Worm (Caenorhabditis elegans) whole organism, late embryonic: ENCODE measurements around the gene ckc-1.

Source experiments
- fkh-10 ChIP-seq: fragments of 150-350 bp; optimal IDR thresholded peaks from 2 replicates; lab custom pipeline; 2014; ENCODE audit warnings: missing biosample characterization, missing genetic modification reagents, missing genetic modification characterization
- nfya-1 ChIP-seq: sonication (generic microtip); optimal IDR thresholded peaks from 2 replicates; lab custom pipeline; 2017; ENCODE audit warnings: missing genetic modification characterization, mild to moderate bottlenecking, missing compliant biosample characterization, antibody characterized with exemption, moderate library complexity
- pax-1 ChIP-seq: fragments of 150-350 bp; optimal IDR thresholded peaks from 2 replicates; lab custom pipeline; 2014; ENCODE audit warnings: missing biosample characterization, missing genetic modification characterization
- ref-2 ChIP-seq: sonication (generic microtip); optimal IDR thresholded peaks from 2 replicates; lab custom pipeline; 2016; ENCODE audit warnings: missing genetic modification characterization, missing compliant biosample characterization

DNA sequence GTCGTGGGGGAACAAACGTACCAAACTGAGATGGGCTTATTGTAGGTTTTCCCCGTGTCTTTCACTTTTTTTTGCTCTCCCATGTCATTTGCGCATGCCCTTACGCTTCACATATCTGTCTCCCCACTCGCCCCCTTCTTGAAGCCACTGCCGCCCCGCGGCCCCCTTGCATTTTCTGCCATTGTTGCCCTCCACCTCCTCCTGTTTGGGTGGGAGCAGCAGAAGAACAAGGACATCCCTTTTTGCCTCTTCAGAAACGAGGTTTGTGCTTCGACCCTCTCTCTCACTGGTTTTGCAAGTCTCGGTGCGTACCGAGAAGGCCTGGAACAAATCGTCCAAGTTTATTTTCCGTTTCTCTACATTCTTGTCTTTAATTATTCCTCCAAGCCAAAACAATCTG, 22.3 kb upstream of the ckc-1 start:
- TF ChIP-seq nfya-1 (no peak), fkh-10 (GFP tag; lab: Kevin White, UChicago) (no peak), pax-1 (no peak), ref-2 (tag; lab: Kevin White, UChicago) (no peak)
